Worm (Caenorhabditis elegans): ENCODE data around the gene C25D7.15.

C25D7.15 gene

ce11 chrV:15052368-15052767, 7.2 kb upstream of the C25D7.15 start, which contains the start of the genes fbxa-82 and C25D7.5 (continued):
- TF ChIP-seq ztf-7 (tag; optimal IDR thresholded peaks at IDR 0.05) (peak; percentile 62), Y48G9A.11 (GFP tag; IDR thresholded peaks at IDR 0.05) (no peak), lir-3 (tag; optimal IDR thresholded peaks at IDR 0.05) (no peak), fos-1 (tag; optimal IDR thresholded peaks at IDR 0.05) (no peak), Y75B8A.6 (GFP tag; IDR thresholded peaks at IDR 0.05) (no peak), nhr-77 (tag; optimal IDR thresholded peaks at IDR 0.05) (peak; percentile 57), daf-16 (GFP tag; optimal IDR thresholded peaks at IDR 0.05) (no peak), daf-16 (tag; optimal IDR thresholded peaks at IDR 0.05) (peak; percentile 59), mep-1 (tag; optimal IDR thresholded peaks at IDR 0.05) (no peak), lin-29 (GFP tag; IDR thresholded peaks at IDR 0.05) (no peak), ceh-20 (GFP tag; IDR thresholded peaks at IDR 0.05) (no peak), mes-2 (tag; optimal IDR thresholded peaks at IDR 0.05; ENCODE audit: poor library complexity, severe bottlenecking) (no peak)

ce11 chrV:15054733-15055132, 4.9 kb upstream of the C25D7.15 start:
- TF ChIP-seq attf-4 (tag; optimal IDR thresholded peaks at IDR 0.05): no peak
- no peak for TF ChIP-seq T20F7.1 (GFP tag; optimal IDR thresholded peaks at IDR 0.05)
- peak; percentile 91 for TF ChIP-seq aha-1 (tag)

ce11 chrV:15055873-15056272, 3.7 kb upstream of the C25D7.15 start, which contains the start of gene C25D7.16:
Gene C25D7.16 (plus strand): TSS chrV:15056173.
- TF ChIP-seq aha-1 (tag) (peak; percentile 49), madf-5 (GFP tag; IDR thresholded peaks at IDR 0.05) (no peak)

- no peak for TF ChIP-seq hif-1 (tag; optimal IDR thresholded peaks at IDR 0.05)
- no peak for TF ChIP-seq lir-3 (tag; optimal IDR thresholded peaks at IDR 0.05)
- 0 out of 2 replicates have a peak, but pooled peaks have one; percentile 24 for TF ChIP-seq egl-43 (GFP tag; IDR thresholded peaks at IDR 0.05)
These were observed 3.2 kb upstream of the C25D7.15 start for ce11 chrV:15056346-15056839.

ce11 chrV:15057724-15058123, 1.9 kb upstream of the C25D7.15 start:
- peak; percentile 92 for TF ChIP-seq aha-1 (tag)
- no peak for TF ChIP-seq tag-97 (GFP tag; IDR thresholded peaks at IDR 0.05)

- no peak for TF ChIP-seq hlh-11 (tag; optimal IDR thresholded peaks at IDR 0.05)
- peak in 1 of 2 experiments; percentile 98 for TF ChIP-seq unc-62 (GFP tag; optimal IDR thresholded peaks at IDR 0.05 in 1 of 2)
- no peak for TF ChIP-seq unc-62 (tag; optimal IDR thresholded peaks at IDR 0.05)
- no peak for TF ChIP-seq skn-1 (tag; optimal IDR thresholded peaks at IDR 0.05)
These were observed 1.2 kb upstream of the C25D7.15 start for ce11 chrV:15058423-15058822.

- TF ChIP-seq hif-1 (tag; optimal IDR thresholded peaks at IDR 0.05) (no peak), F49E8.2 (tag; optimal IDR thresholded peaks at IDR 0.05; ENCODE audit: borderline replicate concordance) (no peak), nhr-48 (tag; optimal IDR thresholded peaks at IDR 0.05) (no peak), nhr-102 (tag; optimal IDR thresholded peaks at IDR 0.05) (no peak), mdl-1 (tag; optimal IDR thresholded peaks at IDR 0.05) (no peak), pha-4 (GFP tag; IDR thresholded peaks at IDR 0.05) (no peak), pha-4 (tag; optimal IDR thresholded peaks at IDR 0.05) (no peak), D1046.2 (GFP tag; IDR thresholded peaks at IDR 0.05) (no peak), nhr-6 (tag; optimal IDR thresholded peaks at IDR 0.05) (no peak), Y5F2A.4 (GFP tag; optimal IDR thresholded peaks at IDR 0.05) (no peak), lin-13 (GFP tag; optimal IDR thresholded peaks at IDR 0.05) (no peak), lin-29 (GFP tag; IDR thresholded peaks at IDR 0.05) (no peak), mes-2 (tag; optimal IDR thresholded peaks at IDR 0.05; ENCODE audit: poor library complexity, severe bottlenecking) (no peak), fkh-10 (GFP tag; optimal IDR thresholded peaks at IDR 0.05) (no peak), gei-8 (GFP tag; optimal IDR thresholded peaks at IDR 0.05) (no peak), F26F4.8 (GFP tag; conservative IDR thresholded peaks at IDR 0.05) (no peak), zip-2 (tag; optimal IDR thresholded peaks at IDR 0.05) (no peak), daf-19 (GFP tag; conservative IDR thresholded peaks at IDR 0.05) (no peak)
These were observed 643 bp upstream of the C25D7.15 start for ce11 chrV:15058965-15059364.
